Worm (Caenorhabditis elegans): ENCODE measurements around the gene F15H10.12.

F15H10.12 gene

ce11 chrV:10382142-10382541 is 27.7 kb downstream of the F15H10.12 start, which contains the start of gene pqn-2:
TSS of gene pqn-2 (plus strand) at chrV:10382442.
- TF ChIP-seq F49E8.2 (tag; optimal IDR thresholded peaks at IDR 0.05; ENCODE audit: borderline replicate concordance), result no peak
- no peak for TF ChIP-seq hlh-11 (tag; optimal IDR thresholded peaks at IDR 0.05)
- no peak for TF ChIP-seq zip-2 (tag; optimal IDR thresholded peaks at IDR 0.05)
- no peak for TF ChIP-seq lim-7 (GFP tag; IDR thresholded peaks at IDR 0.05)
- no peak for TF ChIP-seq zag-1 (tag; optimal IDR thresholded peaks at IDR 0.05)
- TF ChIP-seq nhr-6 (tag; optimal IDR thresholded peaks at IDR 0.05), result no peak
- TF ChIP-seq ztf-11 (tag; optimal IDR thresholded peaks at IDR 0.05), result no peak
- TF ChIP-seq mdl-1 (tag; optimal IDR thresholded peaks at IDR 0.05), result no peak
- TF ChIP-seq fkh-10 (GFP tag; optimal IDR thresholded peaks at IDR 0.05), result no peak
- TF ChIP-seq nhr-10 (tag; optimal IDR thresholded peaks at IDR 0.05), result no peak
- no peak for TF ChIP-seq skn-1 (tag; optimal IDR thresholded peaks at IDR 0.05)
- TF ChIP-seq mes-2 (tag; optimal IDR thresholded peaks at IDR 0.05; ENCODE audit: poor library complexity, severe bottlenecking), result no peak
- TF ChIP-seq php-3 (GFP tag; IDR thresholded peaks at IDR 0.05), result no peak
- no peak for TF ChIP-seq cey-2 (tag; optimal IDR thresholded peaks at IDR 0.05; ENCODE audit: borderline replicate concordance, insufficient read depth)
- TF ChIP-seq dpl-1 (GFP tag; optimal IDR thresholded peaks at IDR 0.05), result no peak
- TF ChIP-seq F37D6.2 (tag; optimal IDR thresholded peaks at IDR 0.05), result no peak
- TF ChIP-seq nhr-102 (tag; optimal IDR thresholded peaks at IDR 0.05), result no peak
- no peak for TF ChIP-seq ceh-82 (tag; optimal IDR thresholded peaks at IDR 0.05)
- no peak for TF ChIP-seq mep-1 (tag; optimal IDR thresholded peaks at IDR 0.05)

- TF ChIP-seq nhr-25 (tag; optimal IDR thresholded peaks at IDR 0.05; ENCODE audit: borderline replicate concordance, insufficient read depth) (no peak), F10B5.3 (tag; optimal IDR thresholded peaks at IDR 0.05) (no peak), mep-1 (tag; optimal IDR thresholded peaks at IDR 0.05) (no peak), unc-39 (tag; optimal IDR thresholded peaks at IDR 0.05) (no peak), F49E8.2 (tag; optimal IDR thresholded peaks at IDR 0.05; ENCODE audit: borderline replicate concordance) (no peak), Y75B8A.6 (GFP tag; IDR thresholded peaks at IDR 0.05) (no peak), F37D6.2 (tag; optimal IDR thresholded peaks at IDR 0.05) (no peak), duxl-1 (tag; optimal IDR thresholded peaks at IDR 0.05; ENCODE audit: poor library complexity) (no peak), unc-62 (GFP tag; optimal IDR thresholded peaks at IDR 0.05 in 1 of 2) (no peak), unc-62 (tag; optimal IDR thresholded peaks at IDR 0.05) (no peak), egl-27 (tag; optimal IDR thresholded peaks at IDR 0.05) (no peak), nhr-77 (tag; optimal IDR thresholded peaks at IDR 0.05) (no peak), snpc-4 (tag; optimal IDR thresholded peaks at IDR 0.05) (no peak), hmg-1.1 (GFP tag; IDR thresholded peaks at IDR 0.05) (no peak), lim-7 (GFP tag; IDR thresholded peaks at IDR 0.05) (no peak), egl-43 (GFP tag; IDR thresholded peaks at IDR 0.05) (no peak)
Observed at ce11 chrV:10381726-10382125, 28.2 kb downstream of the F15H10.12 start, which contains the start of gene abu-1. TSS of gene abu-1 (minus strand) at chrV:10381826.

ce11 chrV:10379761-10380160 is 30.1 kb downstream of the F15H10.12 start:
- TF ChIP-seq unc-62 (GFP tag; optimal IDR thresholded peaks at IDR 0.05 in 1 of 2) (peak in 1 of 2 experiments; percentile 68), unc-62 (tag; optimal IDR thresholded peaks at IDR 0.05) (no peak), mxl-2 (GFP tag; conservative IDR thresholded peaks at IDR 0.05) (no peak), nhr-25 (tag; optimal IDR thresholded peaks at IDR 0.05; ENCODE audit: borderline replicate concordance, insufficient read depth) (no peak), aha-1 (tag) (peak; percentile 95), dmd-8 (GFP tag; IDR thresholded peaks at IDR 0.05) (no peak), dmd-9 (GFP tag; IDR thresholded peaks at IDR 0.05) (no peak), daf-16 (GFP tag; optimal IDR thresholded peaks at IDR 0.05) (no peak), daf-16 (tag; optimal IDR thresholded peaks at IDR 0.05) (no peak)

ce11 chrV:10379293-10379692 is 30.6 kb downstream of the F15H10.12 start, which contains the start of gene AC3.12:
TSS of gene AC3.12 (minus strand) at chrV:10379393.
- TF ChIP-seq nhr-11 (tag; optimal IDR thresholded peaks at IDR 0.05), result no peak
- no peak for TF ChIP-seq mdt-29 (GFP tag; IDR thresholded peaks at IDR 0.05)
- no peak for TF ChIP-seq set-16 (GFP tag; IDR thresholded peaks at IDR 0.05)
- no peak for TF ChIP-seq rbr-2 (tag; optimal IDR thresholded peaks at IDR 0.05)
- no peak for TF ChIP-seq lin-1 (GFP tag; IDR thresholded peaks at IDR 0.05)
- no peak for TF ChIP-seq lin-38 (GFP tag; IDR thresholded peaks at IDR 0.05)
- no peak for TF ChIP-seq vab-7 (GFP tag; IDR thresholded peaks at IDR 0.05)
- TF ChIP-seq nhr-76 (tag; optimal IDR thresholded peaks at IDR 0.05), result no peak
- TF ChIP-seq ZK546.5 (tag; optimal IDR thresholded peaks at IDR 0.05), result no peak
- TF ChIP-seq unc-39 (tag; optimal IDR thresholded peaks at IDR 0.05), result no peak
- no peak for TF ChIP-seq ama-1 (optimal IDR thresholded peaks at IDR 0.05)
- TF ChIP-seq nhr-48 (tag; optimal IDR thresholded peaks at IDR 0.05), result no peak
- no peak for TF ChIP-seq mep-1 (tag; optimal IDR thresholded peaks at IDR 0.05)
- no peak for TF ChIP-seq lin-13 (GFP tag; optimal IDR thresholded peaks at IDR 0.05)
- no peak for TF ChIP-seq cey-2 (tag; optimal IDR thresholded peaks at IDR 0.05; ENCODE audit: borderline replicate concordance, insufficient read depth)
